Worm (Caenorhabditis elegans) whole organism, late embryonic: ENCODE data around the gene D1044.4.

Source experiments
- ceh-19 ChIP-seq: fragments of 200-800 bp; sonication (Bioruptor generic); optimal IDR thresholded peaks from 2 replicates; lab custom pipeline; 2018; ENCODE audit warnings: mild to moderate bottlenecking, missing genetic modification characterization, missing compliant biosample characterization
- ceh-2 ChIP-seq: sonication (generic microtip); optimal IDR thresholded peaks from 2 replicates; lab custom pipeline; 2016; ENCODE audit warnings: missing genotype, missing genetic modification characterization, missing compliant biosample characterization
- ceh-34 ChIP-seq: sonication (generic microtip); optimal IDR thresholded peaks from 2 replicates; lab custom pipeline; 2016; ENCODE audit warnings: mild to moderate bottlenecking, missing genetic modification characterization, missing compliant biosample characterization
- che-1 ChIP-seq: sonication (generic microtip); optimal IDR thresholded peaks from 2 replicates; lab custom pipeline; 2016; ENCODE audit warnings: mild to moderate bottlenecking, missing genetic modification characterization, missing compliant biosample characterization
- hlh-30 ChIP-seq: sonication (generic microtip); optimal IDR thresholded peaks from 2 replicates; lab custom pipeline; 2017; ENCODE audit warnings: antibody characterized with exemption, missing genetic modification characterization, missing compliant biosample characterization; ENCODE audit not compliant: insufficient read depth
- hlh-8 ChIP-seq: sonication (generic microtip); optimal IDR thresholded peaks from 2 replicates; lab custom pipeline; 2016; ENCODE audit warnings: missing genotype, missing genetic modification characterization, missing compliant biosample characterization
- lim-6 ChIP-seq: sonication (generic microtip); optimal IDR thresholded peaks from 2 replicates; lab custom pipeline; 2016; ENCODE audit warnings: missing genetic modification characterization, missing compliant biosample characterization
- lin-11 ChIP-seq: fragments of 200-800 bp; sonication (Bioruptor generic); optimal IDR thresholded peaks from 2 replicates; lab custom pipeline; 2018; ENCODE audit warnings: mild to moderate bottlenecking, missing genetic modification characterization, missing compliant biosample characterization
- nhr-11 ChIP-seq: fragments of 150-350 bp; optimal IDR thresholded peaks from 2 replicates; lab custom pipeline; 2014; ENCODE audit warnings: missing biosample characterization, missing genetic modification characterization
- npax-4 ChIP-seq: sonication (generic microtip); optimal IDR thresholded peaks from 2 replicates; lab custom pipeline; 2016; ENCODE audit warnings: missing genetic modification characterization, missing compliant biosample characterization
- pqm-1 ChIP-seq: sonication (generic microtip); optimal IDR thresholded peaks from 2 replicates; lab custom pipeline; 2016; ENCODE audit warnings: missing genetic modification characterization, missing compliant biosample characterization
- sdc-2 ChIP-seq: sonication (generic microtip); optimal IDR thresholded peaks from 2 replicates; lab custom pipeline; 2016; ENCODE audit warnings: missing genotype, missing genetic modification characterization, missing compliant biosample characterization

ce11 chrIII:5478824-5479368, 42.9 kb downstream of the D1044.4 start, which contains the start of the genes R02F2.6 and R02F2.5:
- TF ChIP-seq hlh-8 (tag; lab: Kevin White, UChicago) = no peak
- no peak for TF ChIP-seq ceh-19 (GFP tag; lab: Kevin White, UChicago)
- TF ChIP-seq lin-11 (tag; lab: Kevin White, UChicago) = no peak
- no peak for TF ChIP-seq hlh-30 (tag; lab: Kevin White, UChicago)
- no peak for TF ChIP-seq nhr-11 (tag; lab: Kevin White, UChicago)
- TF ChIP-seq ceh-34 (tag; lab: Kevin White, UChicago) = no peak
- TF ChIP-seq ceh-2 = no peak
- TF ChIP-seq che-1 (tag; lab: Kevin White, UChicago) = no peak
- no peak for TF ChIP-seq lim-6 (tag; lab: Kevin White, UChicago)
- no peak for TF ChIP-seq npax-4
- no peak for TF ChIP-seq sdc-2 (tag; lab: Kevin White, UChicago)
- no peak for TF ChIP-seq pqm-1 (tag; lab: Kevin White, UChicago)
